Fruit fly (Drosophila melanogaster) whole organism, embryonic: ENCODE results near the gene CG4577.

Experiments
- Aef1 ChIP-seq: fragments of 200-800 bp; sonication (Bioruptor generic); IDR thresholded peaks from 3 replicates; pipeline ENCODE4 v1.3.6; 2022; ENCODE audit warnings: missing biosample characterization, missing genetic modification characterization
- Awh ChIP-seq: fragments of 200-800 bp; sonication (Bioruptor generic); IDR thresholded peaks from 2 replicates; pipeline ENCODE4, ENCODE4 v1.3.6; 2022; ENCODE audit warnings: missing biosample characterization, missing genetic modification characterization
- Blimp-1 ChIP-seq: fragments of 200-800 bp; sonication (Bioruptor generic); optimal IDR thresholded peaks from 3 replicates; lab custom pipeline; 2018; ENCODE audit warnings: missing biosample characterization, missing genetic modification characterization, mild to moderate bottlenecking, moderate library complexity, missing genetic modification reagents
- CG11560 ChIP-seq: fragments of 200-800 bp; sonication (Bioruptor generic); IDR thresholded peaks from 3 replicates; pipeline ENCODE4 v1.3.6; 2022; ENCODE audit warnings: missing biosample characterization, missing genetic modification characterization
- CG1233 ChIP-seq: fragments of 200-800 bp; sonication (Bioruptor generic); optimal IDR thresholded peaks from 4 replicates; lab custom pipeline; 2018; ENCODE audit warnings: missing biosample characterization, mild to moderate bottlenecking, missing genetic modification characterization
- CG13123 ChIP-seq: fragments of 200-800 bp; sonication (Bioruptor generic); optimal IDR thresholded peaks from 2 replicates; lab custom pipeline; 2016; ENCODE audit warnings: missing biosample characterization, missing genetic modification characterization
- CG15269 ChIP-seq: fragments of 200-800 bp; sonication (Bioruptor generic); optimal IDR thresholded peaks from 2 replicates; lab custom pipeline; 2018; ENCODE audit warnings: missing biosample characterization, mild to moderate bottlenecking, missing genetic modification characterization, moderate library complexity
- CG16863 ChIP-seq: fragments of 200-800 bp; sonication (Bioruptor generic); optimal IDR thresholded peaks from 3 replicates; lab custom pipeline; 2016; ENCODE audit warnings: missing biosample characterization, missing genetic modification characterization
- CG17186 ChIP-seq: fragments of 200-800 bp; sonication (Bioruptor generic); optimal IDR thresholded peaks from 3 replicates; lab custom pipeline; 2017; ENCODE audit warnings: missing biosample characterization, missing genetic modification reagents, missing genetic modification characterization
- CG3065 ChIP-seq: fragments of 200-800 bp; sonication (Bioruptor generic); optimal IDR thresholded peaks from 2 replicates; lab custom pipeline; 2016; ENCODE audit warnings: missing biosample characterization, missing genetic modification characterization
- CG32532 ChIP-seq: fragments of 200-800 bp; sonication (Bioruptor generic); IDR thresholded peaks from 2 replicates; pipeline ENCODE4 v1.3.6; 2022; ENCODE audit warnings: missing biosample characterization, missing genetic modification characterization
- CG32772 ChIP-seq: fragments of 200-800 bp; sonication (Bioruptor generic); IDR thresholded peaks from 2 replicates; pipeline ENCODE4 v1.3.6; 2022; ENCODE audit warnings: missing biosample characterization, missing genetic modification characterization
- CG4617 ChIP-seq: fragments of 200-800 bp; sonication (Bioruptor generic); optimal IDR thresholded peaks from 3 replicates; lab custom pipeline; 2016; ENCODE audit warnings: missing biosample characterization, missing genetic modification characterization, borderline replicate concordance
- CG6765 ChIP-seq: fragments of 200-800 bp; sonication (Bioruptor generic); optimal IDR thresholded peaks from 3 replicates; lab custom pipeline; 2017; ENCODE audit warnings: missing biosample characterization, mild to moderate bottlenecking, missing genetic modification characterization
- CG7372 ChIP-seq: fragments of 200-800 bp; sonication (Bioruptor generic); IDR thresholded peaks from 2 replicates; pipeline ENCODE4 v1.3.6; 2022; ENCODE audit warnings: missing biosample characterization, missing genetic modification characterization
- CG8944 ChIP-seq: fragments of 200-800 bp; sonication (Bioruptor generic); optimal IDR thresholded peaks from 3 replicates; lab custom pipeline; 2016; ENCODE audit warnings: missing biosample characterization, missing genetic modification characterization
- CG9215 ChIP-seq: fragments of 200-800 bp; sonication (Bioruptor generic); IDR thresholded peaks from 2 replicates; pipeline ENCODE4 v1.3.6; 2022; ENCODE audit warnings: missing biosample characterization, missing genetic modification characterization
- CG9876 ChIP-seq: fragments of 200-800 bp; sonication (Bioruptor generic); optimal IDR thresholded peaks from 2 replicates; lab custom pipeline; 2016; ENCODE audit warnings: missing biosample characterization, missing genetic modification characterization
- HmgD ChIP-seq: fragments of 200-800 bp; sonication (Bioruptor generic); optimal IDR thresholded peaks from 3 replicates; lab custom pipeline; 2016; ENCODE audit warnings: missing biosample characterization, missing genetic modification characterization
- Lim3 ChIP-seq: fragments of 200-800 bp; sonication (Bioruptor generic); IDR thresholded peaks from 2 replicates; pipeline ENCODE4 v1.3.6; 2022; ENCODE audit warnings: missing biosample characterization, missing genetic modification characterization
- Meics ChIP-seq: fragments of 200-800 bp; sonication (Bioruptor generic); optimal IDR thresholded peaks from 2 replicates; lab custom pipeline; 2017; ENCODE audit warnings: missing biosample characterization, mild to moderate bottlenecking, missing genetic modification characterization
- Nf-YC ChIP-seq: fragments of 200-800 bp; optimal IDR thresholded peaks from 3 replicates; lab custom pipeline; 2019; ENCODE audit warnings: missing biosample characterization, mild to moderate bottlenecking, missing genetic modification characterization, moderate library complexity
- NfI ChIP-seq: fragments of 200-800 bp; sonication (Bioruptor generic); optimal IDR thresholded peaks from 3 replicates; lab custom pipeline; 2018; ENCODE audit warnings: missing biosample characterization, mild to moderate bottlenecking, missing genetic modification characterization, moderate library complexity
- Oaz ChIP-seq: fragments of 200-800 bp; sonication (Bioruptor generic); IDR thresholded peaks from 2 replicates; pipeline ENCODE4 v1.3.6; 2022; ENCODE audit warnings: missing biosample characterization, missing genetic modification characterization
- Oli ChIP-seq: fragments of 200-800 bp; sonication (Bioruptor generic); optimal IDR thresholded peaks from 2 replicates; lab custom pipeline; 2018; ENCODE audit warnings: missing biosample characterization, mild to moderate bottlenecking, missing genetic modification characterization, moderate library complexity
- Rfx ChIP-seq: fragments of 200-800 bp; sonication (Bioruptor generic); IDR thresholded peaks from 2 replicates; pipeline ENCODE4 v1.3.6; 2022; ENCODE audit warnings: missing biosample characterization, missing genetic modification characterization
- Tbp ChIP-seq: fragments of >200 bp; optimal IDR thresholded peaks from 2 replicates; lab custom pipeline; 2018; ENCODE audit warnings: missing biosample characterization, missing genetic modification characterization
- ab ChIP-seq: fragments of 200-800 bp; sonication (Bioruptor generic); optimal IDR thresholded peaks from 2 replicates; lab custom pipeline; 2016; ENCODE audit warnings: missing biosample characterization, missing genetic modification characterization
- az2 ChIP-seq: fragments of 200-800 bp; sonication (Bioruptor generic); optimal IDR thresholded peaks from 3 replicates; lab custom pipeline; 2016; ENCODE audit warnings: missing biosample characterization, missing genetic modification characterization
- cad ChIP-seq: fragments of >200 bp; optimal IDR thresholded peaks from 2 replicates; lab custom pipeline; 2017; ENCODE audit warnings: missing biosample characterization, missing genetic modification characterization
- cas ChIP-seq: fragments of 200-800 bp; sonication (Bioruptor generic); IDR thresholded peaks from 2 replicates; pipeline ENCODE4 v1.3.6; 2022; ENCODE audit warnings: missing biosample characterization, missing genetic modification characterization
- caup ChIP-seq: fragments of 200-800 bp; sonication (Bioruptor generic); optimal IDR thresholded peaks from 3 replicates; lab custom pipeline; 2017; ENCODE audit warnings: missing biosample characterization, mild to moderate bottlenecking, missing genetic modification characterization, moderate library complexity; ENCODE audit not compliant: severe bottlenecking
- chif ChIP-seq, 2 experiments: fragments of 200-800 bp; sonication (Bioruptor generic); optimal IDR thresholded peaks; 3 replicates each; lab custom pipeline; 2016; ENCODE audit warnings: missing biosample characterization in 2 of 2, missing genetic modification characterization in 2 of 2
- croc ChIP-seq: fragments of 200-800 bp; sonication (Bioruptor generic); conservative IDR thresholded peaks from 3 replicates; pipeline ENCODE4 v1.3.6; 2022; ENCODE audit warnings: missing biosample characterization, missing genetic modification characterization
- da ChIP-seq: fragments of 200-800 bp; sonication (Bioruptor generic); optimal IDR thresholded peaks from 2 replicates; lab custom pipeline; 2016; ENCODE audit warnings: missing biosample characterization, missing genetic modification characterization
- eve ChIP-seq, 2 experiments: fragments of >200 bp; optimal IDR thresholded peaks; 2 replicates each; lab custom pipeline; 2017; ENCODE audit warnings: missing biosample characterization in 2 of 2, missing genetic modification characterization in 2 of 2
- gce ChIP-seq: fragments of 200-800 bp; sonication (Bioruptor generic); IDR thresholded peaks from 3 replicates; pipeline ENCODE4 v1.3.6; 2022; ENCODE audit warnings: missing biosample characterization, missing genetic modification characterization
- gcm ChIP-seq: fragments of 200-800 bp; sonication (Bioruptor generic); optimal IDR thresholded peaks from 2 replicates; lab custom pipeline; 2019; ENCODE audit warnings: missing biosample characterization, mild to moderate bottlenecking, missing genetic modification characterization, moderate library complexity
- jing ChIP-seq: fragments of 200-800 bp; sonication (Bioruptor generic); optimal IDR thresholded peaks from 2 replicates; lab custom pipeline; 2018; ENCODE audit warnings: missing biosample characterization, mild to moderate bottlenecking, missing genetic modification characterization
- ken ChIP-seq: fragments of 200-800 bp; sonication (Bioruptor generic); IDR thresholded peaks from 3 replicates; pipeline ENCODE4 v1.3.6; 2022; ENCODE audit warnings: missing biosample characterization, missing genetic modification characterization
- pita ChIP-seq: fragments of 200-800 bp; sonication (Bioruptor generic); optimal IDR thresholded peaks from 2 replicates; lab custom pipeline; 2017; ENCODE audit warnings: missing biosample characterization, mild to moderate bottlenecking, missing genetic modification characterization
- pzg ChIP-seq: fragments of 200-800 bp; sonication (Bioruptor generic); optimal IDR thresholded peaks from 3 replicates; lab custom pipeline; 2018; ENCODE audit warnings: missing biosample characterization, mild to moderate bottlenecking, missing genetic modification characterization, moderate library complexity
- sc ChIP-seq, 3 experiments: fragments of >200 bp in 2 of 3; fragments of 200-800 bp in 1 of 3; sonication (Bioruptor generic) in 1 of 3; optimal IDR thresholded peaks; 2 replicates in 2 of 3; 3 replicates in 1 of 3; lab custom pipeline; 2017; ENCODE audit warnings: mild to moderate bottlenecking in 1 of 3, missing biosample characterization in 1 of 3, missing genetic modification characterization in 1 of 3, missing genetic modification reagents in 1 of 3
- sd ChIP-seq: fragments of 200-800 bp; sonication (Bioruptor generic); optimal IDR thresholded peaks from 3 replicates; lab custom pipeline; 2018; ENCODE audit warnings: missing biosample characterization, mild to moderate bottlenecking, missing genetic modification characterization, moderate library complexity
- ssp ChIP-seq: fragments of 200-800 bp; sonication (Bioruptor generic); IDR thresholded peaks from 2 replicates; pipeline ENCODE4 v1.3.6; 2022; ENCODE audit warnings: missing biosample characterization, missing genetic modification characterization
- tin ChIP-seq: fragments of 200-800 bp; sonication (Bioruptor generic); optimal IDR thresholded peaks from 3 replicates; lab custom pipeline; 2016; ENCODE audit warnings: missing biosample characterization, missing genetic modification characterization
- tio ChIP-seq: fragments of 200-800 bp; sonication (Bioruptor generic); optimal IDR thresholded peaks from 2 replicates; lab custom pipeline; 2017; ENCODE audit warnings: missing biosample characterization, missing genetic modification characterization, inconsistent platforms
- tup ChIP-seq: fragments of 200-800 bp; sonication (Bioruptor generic); optimal IDR thresholded peaks from 2 replicates; lab custom pipeline; 2016; ENCODE audit warnings: missing biosample characterization, mild to moderate bottlenecking, missing genetic modification characterization, moderate library complexity

Gene CG4577

DNA sequence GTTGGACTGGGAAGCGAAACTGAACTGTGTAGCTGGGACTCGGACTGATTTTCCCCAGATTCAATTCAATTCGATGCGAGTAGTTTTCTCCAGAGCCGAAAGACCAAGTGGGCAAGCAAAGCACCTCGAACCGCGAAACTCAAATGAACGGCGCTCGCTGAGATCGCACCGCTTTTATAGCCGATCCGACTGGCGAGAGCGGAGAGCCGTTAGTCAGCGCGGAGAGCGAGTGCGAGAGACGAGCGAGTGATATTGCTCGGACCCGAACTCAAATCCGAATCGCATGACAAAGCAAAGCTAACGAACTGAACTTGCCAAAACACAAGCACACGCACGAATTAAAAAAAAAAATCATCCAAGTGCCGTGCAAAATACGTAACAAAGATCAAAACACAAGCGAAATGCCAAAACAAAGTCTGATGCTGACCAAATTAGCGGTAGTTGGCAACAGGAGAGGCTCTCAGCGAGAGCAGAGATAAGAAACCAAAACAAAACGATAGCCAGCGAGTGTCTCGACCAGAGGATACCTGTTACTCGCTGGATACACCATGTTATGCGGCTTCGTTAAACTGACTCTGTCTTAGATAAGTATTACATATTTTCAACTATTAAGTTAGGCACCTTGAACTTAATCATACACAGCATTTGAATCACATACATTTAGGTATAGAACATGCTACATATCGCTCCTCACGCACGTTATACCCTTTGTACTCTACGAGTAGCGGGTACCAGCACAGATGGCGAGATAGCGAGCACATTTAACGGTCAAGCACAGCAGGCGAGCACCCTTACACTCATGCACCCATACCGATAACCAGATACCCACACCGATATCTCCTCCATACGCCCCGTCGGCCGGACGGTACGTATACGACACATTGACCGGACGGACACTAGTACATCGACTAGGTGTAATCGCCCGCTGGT lies 15.3 kb upstream of the CG4577 start (continued):
- TF ChIP-seq gce (GFP tag; lab: Robert Waterston, UW) (no peak), CG7372 (GFP tag; lab: Robert Waterston, UW) (peak; percentile 65), CG4617 (peak; percentile 39), Awh (GFP tag; lab: Robert Waterston, UW) (peak; percentile 36; the same call in 1 of the 2 replicates), CG1233 (GFP tag; lab: Kevin White, UChicago) (peak; percentile 48), CG11560 (tag; lab: Robert Waterston, UW) (peak; percentile 49), Blimp-1 (GFP tag; lab: Kevin White, UChicago) (peak; percentile 46), cad (GFP tag; lab: Kevin White, UChicago) (no peak), CG3065 (GFP tag; lab: Kevin White, UChicago) (no peak), Aef1 (peak; percentile 69), CG13123 (GFP tag; lab: Kevin White, UChicago) (peak; percentile 25), da (peak; percentile 16), Rfx (peak; percentile 84), CG16863 (GFP tag; lab: Kevin White, UChicago) (peak; percentile 58), Nf-YC (tag; lab: Kevin White, UChicago) (peak; percentile 6), pita (GFP tag; lab: Kevin White, UChicago) (no peak), CG32772 (GFP tag; lab: Robert Waterston, UW) (peak; percentile 76), Meics (GFP tag; lab: Kevin White, UChicago) (peak; percentile 80), tup (GFP tag; lab: Kevin White, UChicago) (peak; percentile 40), ssp (peak; percentile 60), az2 (GFP tag; lab: Kevin White, UChicago) (peak; percentile 62), tin (peak; percentile 57), croc (peak; percentile 37; the same call in 1 of the 3 replicates), sd (tag; lab: Kevin White, UChicago) (peak; percentile 49), gcm (GFP tag; lab: Kevin White, UChicago) (peak; percentile 52), CG17186 (no peak), CG9215 (GFP tag; lab: Robert Waterston, UW) (peak; percentile 74), ken (GFP tag; lab: Robert Waterston, UW) (peak; percentile 72; the same call in 2 of the 3 replicates), CG15269 (tag; lab: Kevin White, UChicago) (peak; percentile 76), CG32532 (GFP tag; lab: Robert Waterston, UW) (peak; percentile 83), tio (GFP tag; lab: Kevin White, UChicago) (peak; percentile 51), NfI (GFP tag; lab: Kevin White, UChicago) (peak; percentile 55), CG9876 (GFP tag; lab: Kevin White, UChicago) (peak; percentile 58), sc (optimal IDR thresholded peaks at IDR 0.05; lab: Kevin White, UChicago) (no peak), sc (GFP tag; optimal IDR thresholded peaks at IDR 0.05; lab: Kevin White, UChicago) (peak; percentile 47), CG6765 (peak; percentile 45), Tbp (no peak), pzg (GFP tag; lab: Kevin White, UChicago) (no peak), jing (GFP tag; lab: Kevin White, UChicago) (peak; percentile 47), Oli (peak; percentile 64), ab (peak; percentile 55), chif (GFP tag; optimal IDR thresholded peaks at IDR 0.05; lab: Kevin White, UChicago) (peak in 1 of 2 experiments; percentile 65), eve (GFP tag; optimal IDR thresholded peaks at IDR 0.05; lab: Kevin White, UChicago) (no peak), caup (peak; percentile 70), CG8944 (GFP tag; lab: Kevin White, UChicago) (peak; percentile 57), HmgD (GFP tag; lab: Kevin White, UChicago) (peak; percentile 30), Lim3 (GFP tag; lab: Robert Waterston, UW) (no peak), cas (GFP tag; lab: Robert Waterston, UW) (0 out of 2 replicates have a peak, but pooled peaks have one; percentile 18), Oaz (GFP tag; lab: Robert Waterston, UW) (peak; percentile 61)
